Worm (Caenorhabditis elegans) whole organism, L4 larva: Measurements from ENCODE around the gene wah-1.

Source experiments
- ZK546.5 ChIP-seq, 2 experiments: sonication (generic microtip); optimal IDR thresholded peaks; 2 replicates each; lab custom pipeline; 2017; ENCODE audit warnings: missing biosample characterization in 2 of 2, missing genetic modification characterization in 2 of 2
- aly-2 ChIP-seq: sonication (generic microtip); optimal IDR thresholded peaks from 2 replicates; lab custom pipeline; 2018; ENCODE audit warnings: missing biosample characterization, missing genetic modification characterization
- lin-15B ChIP-seq: fragments of 150-350 bp; sonication (generic microtip); optimal IDR thresholded peaks from 3 replicates; lab custom pipeline; 2014; ENCODE audit warnings: missing biosample characterization, missing genetic modification characterization
- nhr-28 ChIP-seq: fragments of 150-350 bp; optimal IDR thresholded peaks from 2 replicates; lab custom pipeline; 2014; ENCODE audit warnings: missing biosample characterization, missing genetic modification characterization
- saeg-2 ChIP-seq: fragments of 200-800 bp; sonication (Bioruptor generic); IDR thresholded peaks from 2 replicates; pipeline ENCODE4 v1.3.6; 2022; ENCODE audit warnings: missing genetic modification reagents, missing genetic modification characterization, missing compliant biosample characterization
- spr-3 ChIP-seq: fragments of 200-800 bp; sonication (Bioruptor generic); optimal IDR thresholded peaks from 2 replicates; lab custom pipeline; 2018; ENCODE audit warnings: mild to moderate bottlenecking, missing genetic modification characterization, missing compliant biosample characterization

DNA sequence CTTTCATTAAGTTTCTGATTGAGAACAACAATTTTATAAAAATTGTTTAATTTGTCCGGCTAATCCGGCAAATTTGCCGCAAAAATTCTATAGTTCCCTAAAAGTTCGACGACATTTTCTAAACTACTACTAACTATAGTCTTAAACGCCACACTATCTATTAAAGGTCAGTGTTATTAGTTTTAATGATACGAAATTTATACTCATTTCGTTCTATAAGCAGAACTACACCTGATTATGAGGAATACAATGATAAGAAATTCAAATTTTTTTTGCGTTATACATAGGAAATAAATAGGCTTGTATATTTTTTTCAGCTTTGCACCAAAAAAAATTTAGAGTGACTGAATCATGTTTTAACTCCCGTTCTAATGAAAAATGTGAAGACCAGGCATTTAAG lies 41.5 kb upstream of the wah-1 start:
- TF ChIP-seq nhr-28 = peak; percentile 61
- no peak for TF ChIP-seq spr-3
- TF ChIP-seq ZK546.5 (tag; optimal IDR thresholded peaks at IDR 0.05; lab: Kevin White, UChicago) = no peak
- no peak for TF ChIP-seq aly-2 (tag; lab: Kevin White, UChicago)
- no peak for TF ChIP-seq saeg-2 (GFP tag; lab: Robert Waterston, UW)
- no peak for TF ChIP-seq lin-15B (tag; lab: Kevin White, UChicago)
